Worm (Caenorhabditis elegans) whole organism, late embryonic: ENCODE measurements around the gene clec-36.

ENCODE experiments used
- lin-11 ChIP-seq: fragments of 200-800 bp; sonication (Bioruptor generic); optimal IDR thresholded peaks from 2 replicates; lab custom pipeline; 2018; ENCODE audit warnings: mild to moderate bottlenecking, missing genetic modification characterization, missing compliant biosample characterization
- nfya-1 ChIP-seq: sonication (generic microtip); optimal IDR thresholded peaks from 2 replicates; lab custom pipeline; 2017; ENCODE audit warnings: missing genetic modification characterization, mild to moderate bottlenecking, missing compliant biosample characterization, antibody characterized with exemption, moderate library complexity
- nhr-11 ChIP-seq: fragments of 150-350 bp; optimal IDR thresholded peaks from 2 replicates; lab custom pipeline; 2014; ENCODE audit warnings: missing biosample characterization, missing genetic modification characterization

DNA sequence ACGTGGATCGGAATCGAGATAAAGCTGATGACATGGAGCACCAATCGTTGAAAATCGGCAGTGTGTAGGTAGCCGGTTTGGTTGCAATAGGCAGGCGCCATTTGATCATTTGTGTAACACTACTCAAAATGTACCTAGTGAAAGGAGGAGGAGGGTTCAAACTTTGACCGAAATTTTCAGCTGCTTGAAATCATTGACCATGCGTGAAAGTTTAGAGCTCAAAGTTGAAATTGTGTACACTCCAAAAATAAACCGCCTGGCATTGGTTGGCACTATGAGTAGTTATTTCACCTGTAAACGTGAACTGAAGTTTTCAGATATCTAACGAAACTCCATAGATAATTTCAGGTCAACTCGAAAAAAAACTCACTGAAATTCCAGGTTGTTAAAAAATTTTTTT, 16.5 kb downstream of the clec-36 start, which contains the start of gene srh-215:
- no peak for TF ChIP-seq nhr-11 (tag; lab: Kevin White, UChicago)
- TF ChIP-seq nfya-1 (tag; lab: Kevin White, UChicago) = no peak
- no peak for TF ChIP-seq lin-11 (tag; lab: Kevin White, UChicago)
